Worm (Caenorhabditis elegans): Measurements from ENCODE around the gene R01H2.7.

DNA sequence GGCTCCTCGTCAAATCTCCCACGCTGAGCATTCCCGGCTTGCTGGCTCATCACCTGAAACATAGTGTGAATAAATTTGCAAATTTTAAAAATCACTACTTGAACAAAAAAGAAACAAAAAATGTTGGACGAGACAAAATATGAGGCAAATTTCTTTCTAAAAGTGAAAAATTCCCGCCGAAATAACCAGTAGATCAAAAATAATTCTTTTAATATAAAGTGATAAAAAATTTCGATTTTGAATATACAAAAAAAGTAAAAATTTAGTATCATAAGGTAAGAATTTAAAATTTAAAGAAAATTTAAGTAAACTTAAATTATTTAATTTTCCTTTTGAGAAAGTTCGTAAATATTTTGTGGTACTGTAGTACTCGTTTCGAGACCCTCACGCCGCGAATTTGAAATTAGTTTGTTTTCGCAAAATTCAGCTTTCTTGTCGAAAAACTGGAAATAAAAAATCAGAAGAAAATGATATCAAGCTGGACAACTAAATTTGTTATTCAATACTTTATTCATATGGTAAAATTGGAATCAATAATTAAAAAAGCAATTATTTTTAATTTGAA, 15.1 kb upstream of the R01H2.7 start, which contains the start of gene egg-2:
- TF ChIP-seq unc-120 (tag; optimal IDR thresholded peaks at IDR 0.05; ENCODE audit: poor library complexity, severe bottlenecking) (no peak), snpc-4 (tag; optimal IDR thresholded peaks at IDR 0.05) (no peak), ceh-43 (GFP tag; optimal IDR thresholded peaks at IDR 0.05) (no peak), nhr-12 (tag; optimal IDR thresholded peaks at IDR 0.05) (no peak), nhr-237 (tag; optimal IDR thresholded peaks at IDR 0.05) (no peak), lin-32 (GFP tag; optimal IDR thresholded peaks at IDR 0.05) (no peak), bed-3 (GFP tag; optimal IDR thresholded peaks at IDR 0.05) (no peak), lsy-2 (tag; optimal IDR thresholded peaks at IDR 0.05) (no peak), elt-1 (tag; optimal IDR thresholded peaks at IDR 0.05; ENCODE audit: borderline replicate concordance, insufficient read depth) (no peak), unc-62 (GFP tag; optimal IDR thresholded peaks at IDR 0.05) (no peak), nhr-28 (tag; optimal IDR thresholded peaks at IDR 0.05) (no peak), elt-3 (tag; optimal IDR thresholded peaks at IDR 0.05) (no peak)

Data from whole organism, mixed stage, embryonic.